Worm (Caenorhabditis elegans) whole organism, L1 larva: ENCODE results near the gene vps-37.

Source experiments
- C04F5.9 ChIP-seq: sonication (generic microtip); optimal IDR thresholded peaks from 2 replicates; lab custom pipeline; 2016; ENCODE audit warnings: missing genetic modification characterization, missing compliant biosample characterization
- F16B12.6 ChIP-seq: fragments of 150-350 bp; optimal IDR thresholded peaks from 2 replicates; lab custom pipeline; 2014; ENCODE audit warnings: missing biosample characterization, missing genetic modification characterization
- aha-1 ChIP-seq: fragments of 150-350 bp; optimal IDR thresholded peaks from 2 replicates; lab custom pipeline; 2014; ENCODE audit warnings: missing biosample characterization, missing genetic modification characterization
- ama-1 ChIP-seq: fragments of 150-350 bp; optimal IDR thresholded peaks from 2 replicates; lab custom pipeline; 2014
- blmp-1 ChIP-seq: fragments of 150-350 bp; optimal IDR thresholded peaks from 2 replicates; lab custom pipeline; 2014; ENCODE audit warnings: missing biosample characterization, missing genetic modification characterization
- ceh-82 ChIP-seq, 3 experiments: fragments of 150-350 bp in 1 of 3; sonication (generic microtip) in 2 of 3; optimal IDR thresholded peaks; 2 replicates each; lab custom pipeline; 2014 to 2017; ENCODE audit warnings: missing biosample characterization in 3 of 3, missing genetic modification characterization in 3 of 3
- ceh-88 ChIP-seq: fragments of 200-800 bp; sonication (Bioruptor generic); IDR thresholded peaks from 2 replicates; pipeline ENCODE4 v1.3.6; 2022; ENCODE audit warnings: missing genetic modification characterization, missing compliant biosample characterization
- dpl-1 ChIP-seq, 3 experiments: fragments of 150-350 bp in 2 of 3; sonication (generic microtip) in 1 of 3; optimal IDR thresholded peaks; 2 replicates each; lab custom pipeline; 2014 to 2017; ENCODE audit warnings: missing biosample characterization in 3 of 3, missing genetic modification characterization in 3 of 3, missing genetic modification reagents in 3 of 3
- efl-1 ChIP-seq, 4 experiments: fragments of 150-350 bp; optimal IDR thresholded peaks in 3 of 4; peaks in 1 of 4; 1 replicate in 1 of 4; 2 replicates in 3 of 4; lab custom pipeline; 2014; ENCODE audit warnings: missing biosample characterization in 2 of 4, missing genetic modification characterization in 2 of 4, missing genetic modification reagents in 2 of 4
- egl-27 ChIP-seq, 2 experiments: fragments of 150-350 bp in 1 of 2; sonication (generic microtip); optimal IDR thresholded peaks; 3 replicates each; lab custom pipeline; 2017 to 2018; ENCODE audit warnings: missing biosample characterization in 2 of 2, missing genetic modification characterization in 2 of 2, missing genetic modification reagents in 2 of 2
- elt-3 ChIP-seq, 6 experiments: fragments of 150-350 bp in 1 of 6; sonication (generic microtip); optimal IDR thresholded peaks; 2 replicates each; lab custom pipeline; 2017 to 2018; ENCODE audit warnings: missing biosample characterization in 6 of 6, missing genetic modification characterization in 6 of 6, inconsistent platforms in 1 of 6
- ets-5 ChIP-seq: fragments of 200-800 bp; sonication (Bioruptor generic); IDR thresholded peaks from 2 replicates; pipeline ENCODE4 v1.3.6; 2022; ENCODE audit warnings: missing genetic modification characterization, missing compliant biosample characterization
- fkh-10 ChIP-seq: sonication (generic microtip); optimal IDR thresholded peaks from 2 replicates; lab custom pipeline; 2017; ENCODE audit warnings: missing biosample characterization, missing genetic modification reagents, missing genetic modification characterization
- grh-1 ChIP-seq: fragments of 200-800 bp; sonication (Bioruptor generic); IDR thresholded peaks from 2 replicates; pipeline ENCODE4 v1.3.6; 2022; ENCODE audit warnings: missing genetic modification reagents, missing genetic modification characterization, missing compliant biosample characterization
- isw-1 ChIP-seq: fragments of 200-800 bp; sonication (Bioruptor generic); IDR thresholded peaks from 2 replicates; pipeline ENCODE4 v1.3.6; 2022; ENCODE audit warnings: missing genetic modification characterization, missing compliant biosample characterization
- jun-1 ChIP-seq: fragments of 150-350 bp; optimal IDR thresholded peaks from 2 replicates; lab custom pipeline; 2014; ENCODE audit warnings: missing biosample characterization, missing genetic modification reagents, missing genetic modification characterization
- lin-35 ChIP-seq, 2 experiments: fragments of 150-350 bp; optimal IDR thresholded peaks; 2 replicates each; lab custom pipeline; 2014; ENCODE audit warnings: missing biosample characterization in 2 of 2, missing genetic modification characterization in 2 of 2, missing genetic modification reagents in 2 of 2
- lir-3 ChIP-seq: sonication (generic microtip); optimal IDR thresholded peaks from 2 replicates; lab custom pipeline; 2016; ENCODE audit warnings: mild to moderate bottlenecking, missing genetic modification characterization, moderate library complexity, missing compliant biosample characterization; ENCODE audit not compliant: poor library complexity
- lsy-2 ChIP-seq, 2 experiments: fragments of 150-350 bp; optimal IDR thresholded peaks; 2 replicates each; lab custom pipeline; 2014; ENCODE audit warnings: missing biosample characterization in 2 of 2, missing genetic modification characterization in 2 of 2
- mab-9 ChIP-seq: fragments of 200-800 bp; sonication (Bioruptor generic); IDR thresholded peaks from 2 replicates; pipeline ENCODE4 v1.3.6; 2022; ENCODE audit warnings: missing genetic modification reagents, missing genetic modification characterization, missing compliant biosample characterization
- nhr-11 ChIP-seq: fragments of 150-350 bp; optimal IDR thresholded peaks from 2 replicates; lab custom pipeline; 2014; ENCODE audit warnings: missing biosample characterization, missing genetic modification characterization
- nhr-12 ChIP-seq: sonication (generic microtip); optimal IDR thresholded peaks from 2 replicates; lab custom pipeline; 2017; ENCODE audit warnings: missing biosample characterization, missing genetic modification characterization
- nhr-19 ChIP-seq: fragments of 200-800 bp; sonication (Bioruptor generic); conservative IDR thresholded peaks from 2 replicates; pipeline ENCODE4 v1.3.6; 2022; ENCODE audit warnings: missing genetic modification characterization, missing compliant biosample characterization
- nhr-20 ChIP-seq: sonication (generic microtip); optimal IDR thresholded peaks from 2 replicates; lab custom pipeline; 2016; ENCODE audit warnings: mild to moderate bottlenecking, missing genetic modification characterization, missing compliant biosample characterization
- nhr-237 ChIP-seq: fragments of 150-350 bp; optimal IDR thresholded peaks from 2 replicates; lab custom pipeline; 2014; ENCODE audit warnings: missing biosample characterization, missing genetic modification characterization
- nhr-28 ChIP-seq: fragments of 150-350 bp; optimal IDR thresholded peaks from 2 replicates; lab custom pipeline; 2014; ENCODE audit warnings: missing biosample characterization, missing genetic modification characterization
- nhr-71 ChIP-seq: sonication (generic microtip); optimal IDR thresholded peaks from 2 replicates; lab custom pipeline; 2016; ENCODE audit warnings: mild to moderate bottlenecking, missing genetic modification characterization, moderate library complexity, missing compliant biosample characterization
- nhr-77 ChIP-seq: fragments of 150-350 bp; optimal IDR thresholded peaks from 2 replicates; lab custom pipeline; 2014; ENCODE audit warnings: missing biosample characterization, missing genetic modification characterization
- nhr-84 ChIP-seq: sonication (generic microtip); optimal IDR thresholded peaks from 2 replicates; lab custom pipeline; 2017; ENCODE audit warnings: missing biosample characterization, missing genetic modification characterization
- nhr-90 ChIP-seq: sonication (generic microtip); optimal IDR thresholded peaks from 2 replicates; lab custom pipeline; 2016; ENCODE audit warnings: mild to moderate bottlenecking, missing genetic modification characterization, missing compliant biosample characterization; ENCODE audit not compliant: poor library complexity
- pag-3 ChIP-seq: sonication (generic microtip); optimal IDR thresholded peaks from 2 replicates; lab custom pipeline; 2017; ENCODE audit warnings: missing genetic modification characterization, mild to moderate bottlenecking, missing compliant biosample characterization, antibody characterized with exemption, borderline replicate concordance; ENCODE audit not compliant: insufficient read depth
- rnt-1 ChIP-seq: sonication (generic microtip); optimal IDR thresholded peaks from 2 replicates; lab custom pipeline; 2016; ENCODE audit warnings: mild to moderate bottlenecking, missing genetic modification characterization, moderate library complexity, missing compliant biosample characterization
- skn-1 ChIP-seq: fragments of 150-350 bp; optimal IDR thresholded peaks from 2 replicates; lab custom pipeline; 2014; ENCODE audit warnings: missing biosample characterization, missing genetic modification characterization
- snpc-4 ChIP-seq: fragments of 150-350 bp; optimal IDR thresholded peaks from 2 replicates; lab custom pipeline; 2014; ENCODE audit warnings: missing biosample characterization, missing genetic modification characterization
- sox-4 ChIP-seq: sonication (generic microtip); optimal IDR thresholded peaks from 2 replicates; lab custom pipeline; 2016; ENCODE audit warnings: missing genetic modification characterization, missing compliant biosample characterization
- swsn-7 ChIP-seq: sonication (generic microtip); optimal IDR thresholded peaks from 2 replicates; lab custom pipeline; 2016; ENCODE audit warnings: missing genetic modification characterization, missing compliant biosample characterization
- tlp-1 ChIP-seq: fragments of 150-350 bp; optimal IDR thresholded peaks from 2 replicates; lab custom pipeline; 2014; ENCODE audit warnings: missing biosample characterization, missing genetic modification characterization
- unc-130 ChIP-seq: fragments of 150-350 bp; optimal IDR thresholded peaks from 2 replicates; lab custom pipeline; 2017; ENCODE audit warnings: missing biosample characterization, missing genetic modification characterization, inconsistent platforms
- unc-30 ChIP-seq: sonication (generic microtip); optimal IDR thresholded peaks from 2 replicates; lab custom pipeline; 2017; ENCODE audit warnings: missing biosample characterization, missing genetic modification characterization
- unc-62 ChIP-seq: fragments of 150-350 bp; optimal IDR thresholded peaks from 2 replicates; lab custom pipeline; 2014; ENCODE audit warnings: missing biosample characterization, missing genetic modification reagents, missing genetic modification characterization
- zip-4 ChIP-seq: fragments of 200-800 bp; sonication (Bioruptor generic); optimal IDR thresholded peaks from 2 replicates; lab custom pipeline; 2018; ENCODE audit warnings: mild to moderate bottlenecking, missing genetic modification characterization, moderate library complexity, missing compliant biosample characterization
- ztf-4 ChIP-seq: fragments of 150-350 bp; optimal IDR thresholded peaks from 2 replicates; lab custom pipeline; 2014; ENCODE audit warnings: missing biosample characterization, missing genetic modification characterization

The vps-37 gene

ce11 chrV:5587042-5587441 is 5.5 kb upstream of the vps-37 start:
- TF ChIP-seq nhr-71 (tag; lab: Kevin White, UChicago) (no peak), F16B12.6 (tag; lab: Kevin White, UChicago) (peak; percentile 35), nhr-19 (GFP tag; lab: Robert Waterston, UW) (0 out of 2 replicates have a peak, but pooled peaks have one; percentile 11), snpc-4 (tag; lab: Kevin White, UChicago) (peak; percentile 95), rnt-1 (tag; lab: Kevin White, UChicago) (peak; percentile 22), isw-1 (GFP tag; lab: Robert Waterston, UW) (no peak), nhr-237 (no peak), ztf-4 (no peak), sox-4 (no peak), nhr-28 (tag; lab: Kevin White, UChicago) (no peak), nhr-12 (tag; lab: Kevin White, UChicago) (no peak), ama-1 (lab: Kevin White, UChicago) (no peak), skn-1 (tag; lab: Kevin White, UChicago) (peak; percentile 48), nhr-84 (tag; lab: Kevin White, UChicago) (no peak), ceh-82 (tag; optimal IDR thresholded peaks at IDR 0.05; lab: Kevin White, UChicago) (peak in 1 of 3 experiments; percentile 8), mab-9 (GFP tag; lab: Robert Waterston, UW) (no peak), efl-1 (optimal IDR thresholded peaks at IDR 0.05; lab: Kevin White, UChicago) (no peak), efl-1 (GFP tag; optimal IDR thresholded peaks at IDR 0.05 in 1 of 2; lab: Kevin White, UChicago) (peak in 1 of 2 experiments; percentile 65), lsy-2 (tag; optimal IDR thresholded peaks at IDR 0.05; lab: Kevin White, UChicago) (peak in 1 of 2 experiments; percentile 55), swsn-7 (tag; lab: Kevin White, UChicago) (no peak), nhr-90 (tag; lab: Kevin White, UChicago) (no peak)

- TF ChIP-seq pag-3 (no peak), ceh-88 (GFP tag; lab: Robert Waterston, UW) (no peak), unc-130 (tag; lab: Kevin White, UChicago) (no peak), dpl-1 (GFP tag; optimal IDR thresholded peaks at IDR 0.05; lab: Kevin White, UChicago) (no peak), lin-35 (GFP tag; optimal IDR thresholded peaks at IDR 0.05; lab: Kevin White, UChicago) (no peak), elt-3 (tag; optimal IDR thresholded peaks at IDR 0.05; lab: Kevin White, UChicago) (no peak), nhr-20 (no peak), tlp-1 (tag; lab: Kevin White, UChicago) (no peak), C04F5.9 (tag; lab: Kevin White, UChicago) (no peak), nhr-11 (tag; lab: Kevin White, UChicago) (no peak)
Observed at ce11 chrV:5587955-5588354, 4.5 kb upstream of the vps-37 start.

ce11 chrV:5591887-5592286 is 613 bp upstream of the vps-37 start:
- TF ChIP-seq nhr-77, result no peak
- no peak for TF ChIP-seq zip-4 (GFP tag; lab: Kevin White, UChicago)
- TF ChIP-seq mab-9 (GFP tag; lab: Robert Waterston, UW), result no peak
- no peak for TF ChIP-seq blmp-1
- TF ChIP-seq aha-1 (tag; lab: Kevin White, UChicago), result no peak
- no peak for TF ChIP-seq nhr-20
- TF ChIP-seq grh-1, result no peak
- no peak for TF ChIP-seq lir-3
- TF ChIP-seq jun-1 (tag; lab: Kevin White, UChicago), result no peak
- TF ChIP-seq unc-30 (tag; lab: Kevin White, UChicago), result no peak
- no peak for TF ChIP-seq snpc-4 (tag; lab: Kevin White, UChicago)
- TF ChIP-seq unc-62 (GFP tag; lab: Kevin White, UChicago), result no peak
- TF ChIP-seq ets-5 (GFP tag; lab: Robert Waterston, UW), result no peak
- no peak for TF ChIP-seq unc-130 (tag; lab: Kevin White, UChicago)
- no peak for TF ChIP-seq fkh-10
- TF ChIP-seq F16B12.6 (tag; lab: Kevin White, UChicago), result no peak
- TF ChIP-seq nhr-237, result no peak
- no peak for TF ChIP-seq egl-27 (tag; optimal IDR thresholded peaks at IDR 0.05; lab: Kevin White, UChicago)
